Fruit fly (Drosophila melanogaster) whole organism, embryonic: Measurements from ENCODE around the gene Snx1.

Experiments used
- CG10654 ChIP-seq: fragments of 200-800 bp; sonication (Bioruptor generic); optimal IDR thresholded peaks from 2 replicates; lab custom pipeline; 2016; ENCODE audit warnings: missing biosample characterization, missing genetic modification characterization
- CG14014 ChIP-seq: fragments of 200-800 bp; sonication (Bioruptor generic); IDR thresholded peaks from 2 replicates; pipeline ENCODE4 v1.3.6; 2022; ENCODE audit warnings: missing biosample characterization, missing genetic modification characterization
- CG18262 ChIP-seq: fragments of 200-800 bp; optimal IDR thresholded peaks from 3 replicates; lab custom pipeline; 2019; ENCODE audit warnings: missing biosample characterization, mild to moderate bottlenecking, missing genetic modification characterization, moderate library complexity
- CG18619 ChIP-seq: fragments of 200-800 bp; sonication (Bioruptor generic); optimal IDR thresholded peaks from 3 replicates; lab custom pipeline; 2017; ENCODE audit warnings: missing biosample characterization, mild to moderate bottlenecking, missing genetic modification characterization
- CG2678 ChIP-seq: fragments of 200-800 bp; sonication (Bioruptor generic); optimal IDR thresholded peaks from 3 replicates; lab custom pipeline; 2019; ENCODE audit warnings: missing biosample characterization, mild to moderate bottlenecking, missing genetic modification characterization, moderate library complexity
- CG31365 ChIP-seq: fragments of 200-800 bp; sonication (Bioruptor generic); optimal IDR thresholded peaks from 2 replicates; lab custom pipeline; 2018; ENCODE audit warnings: missing biosample characterization, mild to moderate bottlenecking, missing genetic modification characterization
- CG32532 ChIP-seq: fragments of 200-800 bp; sonication (Bioruptor generic); IDR thresholded peaks from 2 replicates; pipeline ENCODE4 v1.3.6; 2022; ENCODE audit warnings: missing biosample characterization, missing genetic modification characterization
- CG43689 ChIP-seq: fragments of 200-800 bp; sonication (Bioruptor generic); IDR thresholded peaks from 2 replicates; pipeline ENCODE4 v1.3.6; 2022; ENCODE audit warnings: missing biosample characterization, missing genetic modification characterization
- CG4854 ChIP-seq: fragments of 200-800 bp; sonication (Bioruptor generic); optimal IDR thresholded peaks from 2 replicates; lab custom pipeline; 2016; ENCODE audit warnings: missing biosample characterization, missing genetic modification characterization, inconsistent platforms
- CG8290 ChIP-seq, 3 experiments: fragments of 200-800 bp; sonication (Bioruptor generic); optimal IDR thresholded peaks; 2 replicates each; lab custom pipeline; 2016 to 2019; ENCODE audit warnings: missing biosample characterization in 3 of 3, missing genetic modification characterization in 3 of 3, mild to moderate bottlenecking in 2 of 3, moderate library complexity in 1 of 3
- CG8924 ChIP-seq: fragments of 200-800 bp; optimal IDR thresholded peaks from 3 replicates; lab custom pipeline; 2019; ENCODE audit warnings: missing biosample characterization, mild to moderate bottlenecking, missing genetic modification characterization, moderate library complexity
- CG9437 ChIP-seq: fragments of 200-800 bp; sonication (Bioruptor generic); optimal IDR thresholded peaks from 2 replicates; lab custom pipeline; 2018; ENCODE audit warnings: missing biosample characterization, mild to moderate bottlenecking, missing genetic modification characterization
- CG9797 ChIP-seq: fragments of 200-800 bp; sonication (Bioruptor generic); optimal IDR thresholded peaks from 3 replicates; lab custom pipeline; 2018; ENCODE audit warnings: missing biosample characterization, mild to moderate bottlenecking, missing genetic modification characterization
- CHES-1-like ChIP-seq: fragments of 200-800 bp; sonication (Bioruptor generic); optimal IDR thresholded peaks from 2 replicates; lab custom pipeline; 2016; ENCODE audit warnings: missing biosample characterization, missing genetic modification characterization
- Chrac-16 ChIP-seq: fragments of 200-800 bp; sonication (Bioruptor generic); optimal IDR thresholded peaks from 3 replicates; lab custom pipeline; 2016; ENCODE audit warnings: missing biosample characterization, missing genetic modification characterization
- CoRest ChIP-seq: fragments of 200-800 bp; sonication (Bioruptor generic); optimal IDR thresholded peaks from 3 replicates; lab custom pipeline; 2018; ENCODE audit warnings: missing biosample characterization, mild to moderate bottlenecking, missing genetic modification characterization, moderate library complexity
- CrebB ChIP-seq: fragments of 200-800 bp; sonication (Bioruptor generic); optimal IDR thresholded peaks from 3 replicates; lab custom pipeline; 2018; ENCODE audit warnings: missing biosample characterization, mild to moderate bottlenecking, missing genetic modification characterization
- Dek ChIP-seq: fragments of 200-800 bp; sonication (Bioruptor generic); optimal IDR thresholded peaks from 3 replicates; lab custom pipeline; 2019; ENCODE audit warnings: missing biosample characterization, mild to moderate bottlenecking, missing genetic modification characterization, moderate library complexity
- Fer1 ChIP-seq: fragments of 200-800 bp; sonication (Bioruptor generic); optimal IDR thresholded peaks from 2 replicates; lab custom pipeline; 2017; ENCODE audit warnings: missing biosample characterization, mild to moderate bottlenecking, missing genetic modification characterization
- NC2β ChIP-seq: fragments of 200-800 bp; sonication (Bioruptor generic); optimal IDR thresholded peaks from 2 replicates; lab custom pipeline; 2016; ENCODE audit warnings: missing biosample characterization, missing genetic modification characterization
- NFAT ChIP-seq: fragments of 200-800 bp; sonication (Bioruptor generic); IDR thresholded peaks from 2 replicates; pipeline ENCODE4 v1.3.6; 2022; ENCODE audit warnings: missing biosample characterization, missing genetic modification characterization
- NfI ChIP-seq: fragments of 200-800 bp; sonication (Bioruptor generic); optimal IDR thresholded peaks from 3 replicates; lab custom pipeline; 2018; ENCODE audit warnings: missing biosample characterization, mild to moderate bottlenecking, missing genetic modification characterization, moderate library complexity
- Poxn ChIP-seq: fragments of 200-800 bp; sonication (Bioruptor generic); IDR thresholded peaks from 2 replicates; pipeline ENCODE4 v1.3.6; 2022; ENCODE audit warnings: missing biosample characterization, missing genetic modification characterization
- Ptx1 ChIP-seq: fragments of 200-800 bp; sonication (Bioruptor generic); IDR thresholded peaks from 2 replicates; pipeline ENCODE4 v1.3.6; 2022; ENCODE audit warnings: missing biosample characterization, missing genetic modification characterization
- Sry-β ChIP-seq: fragments of 200-800 bp; sonication (Bioruptor generic); optimal IDR thresholded peaks from 2 replicates; lab custom pipeline; 2018; ENCODE audit warnings: missing biosample characterization, mild to moderate bottlenecking, missing genetic modification characterization, moderate library complexity
- Taf1 ChIP-seq: fragments of 200-800 bp; sonication (Bioruptor generic); IDR thresholded peaks from 2 replicates; pipeline ENCODE4 v1.3.6; 2022; ENCODE audit warnings: missing biosample characterization, missing genetic modification characterization
- caup ChIP-seq: fragments of 200-800 bp; sonication (Bioruptor generic); optimal IDR thresholded peaks from 3 replicates; lab custom pipeline; 2017; ENCODE audit warnings: missing biosample characterization, mild to moderate bottlenecking, missing genetic modification characterization, moderate library complexity; ENCODE audit not compliant: severe bottlenecking
- croc ChIP-seq: fragments of 200-800 bp; sonication (Bioruptor generic); conservative IDR thresholded peaks from 3 replicates; pipeline ENCODE4 v1.3.6; 2022; ENCODE audit warnings: missing biosample characterization, missing genetic modification characterization
- crol ChIP-seq: fragments of 200-800 bp; sonication (Bioruptor generic); IDR thresholded peaks from 2 replicates; pipeline ENCODE4 v1.3.6; 2022; ENCODE audit warnings: missing biosample characterization, missing genetic modification characterization
- dati ChIP-seq: fragments of 200-800 bp; sonication (Bioruptor generic); IDR thresholded peaks from 2 replicates; pipeline ENCODE4 v1.3.6; 2022; ENCODE audit warnings: missing biosample characterization, missing genetic modification characterization
- disco-r ChIP-seq: fragments of 200-800 bp; sonication (Bioruptor generic); optimal IDR thresholded peaks from 2 replicates; lab custom pipeline; 2016; ENCODE audit warnings: missing biosample characterization, missing genetic modification characterization
- dmrt99B ChIP-seq: fragments of 200-800 bp; sonication (Bioruptor generic); optimal IDR thresholded peaks from 2 replicates; lab custom pipeline; 2018; ENCODE audit warnings: missing biosample characterization, mild to moderate bottlenecking, missing genetic modification characterization, moderate library complexity
- ewg ChIP-seq: fragments of 200-800 bp; sonication (Bioruptor generic); optimal IDR thresholded peaks from 3 replicates; lab custom pipeline; 2017; ENCODE audit warnings: mild to moderate bottlenecking, missing biosample characterization, missing genetic modification reagents, missing genetic modification characterization
- fd96Cb ChIP-seq: fragments of 200-800 bp; sonication (Bioruptor generic); optimal IDR thresholded peaks from 2 replicates; lab custom pipeline; 2018; ENCODE audit warnings: missing biosample characterization, mild to moderate bottlenecking, missing genetic modification characterization, moderate library complexity
- gce ChIP-seq: fragments of 200-800 bp; sonication (Bioruptor generic); IDR thresholded peaks from 3 replicates; pipeline ENCODE4 v1.3.6; 2022; ENCODE audit warnings: missing biosample characterization, missing genetic modification characterization
- grau ChIP-seq: fragments of 200-800 bp; optimal IDR thresholded peaks from 3 replicates; lab custom pipeline; 2019; ENCODE audit warnings: missing biosample characterization, mild to moderate bottlenecking, missing genetic modification characterization, moderate library complexity
- gsb ChIP-seq: fragments of 200-800 bp; sonication (Bioruptor generic); IDR thresholded peaks from 2 replicates; pipeline ENCODE4 v1.3.6; 2022; ENCODE audit warnings: missing biosample characterization, missing genetic modification characterization
- lola ChIP-seq, 3 experiments: fragments of >200 bp in 2 of 3; fragments of 200-800 bp in 1 of 3; sonication (Bioruptor generic) in 1 of 3; optimal IDR thresholded peaks; 2 replicates each; lab custom pipeline; 2017 to 2019; ENCODE audit warnings: missing biosample characterization in 3 of 3, missing genetic modification characterization in 3 of 3, mild to moderate bottlenecking in 1 of 3, moderate library complexity in 1 of 3
- mam ChIP-seq: fragments of 200-800 bp; sonication (Bioruptor generic); optimal IDR thresholded peaks from 3 replicates; lab custom pipeline; 2016; ENCODE audit warnings: missing biosample characterization, missing genetic modification characterization
- nmo ChIP-seq: fragments of 200-800 bp; sonication (Bioruptor generic); optimal IDR thresholded peaks from 2 replicates; lab custom pipeline; 2018; ENCODE audit warnings: missing biosample characterization, mild to moderate bottlenecking, missing genetic modification characterization, moderate library complexity
- onecut ChIP-seq: fragments of 200-800 bp; sonication (Bioruptor generic); IDR thresholded peaks from 2 replicates; pipeline ENCODE4 v1.3.6; 2022; ENCODE audit warnings: missing biosample characterization, missing genetic modification characterization
- ranshi ChIP-seq: fragments of 200-800 bp; sonication (Bioruptor generic); IDR thresholded peaks from 2 replicates; pipeline ENCODE4 v1.3.6; 2022; ENCODE audit warnings: missing biosample characterization, missing genetic modification characterization
- salm ChIP-seq: fragments of 200-800 bp; sonication (Bioruptor generic); optimal IDR thresholded peaks from 2 replicates; lab custom pipeline; 2018; ENCODE audit warnings: missing biosample characterization, mild to moderate bottlenecking, missing genetic modification characterization
- sc ChIP-seq, 3 experiments: fragments of >200 bp in 2 of 3; fragments of 200-800 bp in 1 of 3; sonication (Bioruptor generic) in 1 of 3; optimal IDR thresholded peaks; 2 replicates in 2 of 3; 3 replicates in 1 of 3; lab custom pipeline; 2017; ENCODE audit warnings: mild to moderate bottlenecking in 1 of 3, missing biosample characterization in 1 of 3, missing genetic modification characterization in 1 of 3, missing genetic modification reagents in 1 of 3
- scrt ChIP-seq: fragments of 200-800 bp; sonication (Bioruptor generic); optimal IDR thresholded peaks from 2 replicates; lab custom pipeline; 2018; ENCODE audit warnings: missing biosample characterization, mild to moderate bottlenecking, missing genetic modification characterization, moderate library complexity
- sima ChIP-seq: fragments of 200-800 bp; sonication (Bioruptor generic); optimal IDR thresholded peaks from 2 replicates; lab custom pipeline; 2016; ENCODE audit warnings: missing biosample characterization, missing genetic modification characterization
- trh ChIP-seq: fragments of 200-800 bp; sonication (Bioruptor generic); optimal IDR thresholded peaks from 2 replicates; lab custom pipeline; 2016; ENCODE audit warnings: missing biosample characterization, missing genetic modification characterization
- vvl ChIP-seq: fragments of 200-800 bp; sonication (Bioruptor generic); IDR thresholded peaks from 2 replicates; pipeline ENCODE4 v1.3.6; 2022; ENCODE audit warnings: missing biosample characterization, missing genetic modification characterization
- zfh1 ChIP-seq: fragments of 200-800 bp; sonication (Bioruptor generic); IDR thresholded peaks from 3 replicates; pipeline ENCODE4 v1.3.6; 2022; ENCODE audit warnings: missing biosample characterization, missing genetic modification characterization

Snx1 gene

DNA sequence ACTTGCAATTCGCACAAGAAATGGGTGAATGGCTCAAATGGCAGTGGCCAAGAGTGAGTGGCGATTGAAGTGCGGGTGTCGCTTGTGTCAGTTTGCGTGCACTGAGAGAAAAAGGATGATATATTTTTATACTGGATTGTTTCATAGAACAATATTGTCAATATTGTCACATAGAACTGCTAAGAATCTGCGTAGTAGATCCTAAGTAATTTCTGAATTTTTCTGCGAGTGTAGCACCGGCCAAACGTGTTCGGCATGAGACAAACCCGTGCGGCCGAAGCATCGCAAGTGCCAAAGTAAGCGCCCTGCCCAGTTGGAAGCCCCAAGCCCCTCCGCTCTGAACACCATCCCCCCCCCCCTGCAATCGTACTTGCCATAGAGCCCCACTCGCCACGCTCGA is 9.2 kb upstream of the Snx1 start (continued):
- TF ChIP-seq lola (GFP tag; optimal IDR thresholded peaks at IDR 0.05; lab: Kevin White, UChicago) = no peak
- peak; percentile 51 for TF ChIP-seq ewg (GFP tag; lab: Kevin White, UChicago)
- peak; percentile 33 for TF ChIP-seq nmo (GFP tag; lab: Kevin White, UChicago)
- TF ChIP-seq CG31365 (tag; lab: Kevin White, UChicago) = peak; percentile 28
- peak; percentile 64; the same call in 1 of the 2 replicates for TF ChIP-seq crol (GFP tag; lab: Robert Waterston, UW)
- TF ChIP-seq grau (tag; lab: Kevin White, UChicago) = peak; percentile 37
- peak; percentile 55 for TF ChIP-seq CG8924 (tag; lab: Kevin White, UChicago)
- peak; percentile 59; the same call in 1 of the 3 replicates for TF ChIP-seq gce (GFP tag; lab: Robert Waterston, UW)
- TF ChIP-seq CG43689 (GFP tag; lab: Robert Waterston, UW) = peak; percentile 34; the same call in 1 of the 2 replicates
- peak; percentile 27 for TF ChIP-seq caup (GFP tag; lab: Kevin White, UChicago)
- TF ChIP-seq zfh1 = peak; percentile 71
- TF ChIP-seq CG9437 (GFP tag; lab: Kevin White, UChicago) = peak; percentile 21
- peak; percentile 30 for TF ChIP-seq Dek
- TF ChIP-seq CG32532 (GFP tag; lab: Robert Waterston, UW) = peak; percentile 71
- peak; percentile 40 for TF ChIP-seq NC2β (GFP tag; lab: Kevin White, UChicago)
- no peak for TF ChIP-seq CG8290 (GFP tag; optimal IDR thresholded peaks at IDR 0.05; lab: Kevin White, UChicago)
- TF ChIP-seq CG8290 (tag; optimal IDR thresholded peaks at IDR 0.05; lab: Kevin White, UChicago) = peak in 1 of 2 experiments; percentile 38
- peak; percentile 73 for TF ChIP-seq Fer1 (GFP tag; lab: Kevin White, UChicago)
- TF ChIP-seq NFAT (GFP tag; lab: Robert Waterston, UW) = peak; percentile 48; the same call in 1 of the 2 replicates
- peak; percentile 25 for TF ChIP-seq salm (tag; lab: Kevin White, UChicago)
- TF ChIP-seq CG2678 = peak; percentile 74
- peak; percentile 33 for TF ChIP-seq scrt (GFP tag; lab: Kevin White, UChicago)
- peak; percentile 59 for TF ChIP-seq Chrac-16 (GFP tag; lab: Kevin White, UChicago)
- TF ChIP-seq croc (GFP tag; lab: Robert Waterston, UW) = peak; percentile 46; the same call in 2 of the 3 replicates
- TF ChIP-seq CG9797 (GFP tag; lab: Kevin White, UChicago) = no peak
- peak; percentile 8 for TF ChIP-seq CG18619 (GFP tag; lab: Kevin White, UChicago)
- TF ChIP-seq trh (GFP tag; lab: Kevin White, UChicago) = peak; percentile 5
- TF ChIP-seq CG14014 (GFP tag; lab: Robert Waterston, UW) = peak; percentile 68
- TF ChIP-seq CG10654 = peak; percentile 56
- TF ChIP-seq Taf1 = peak; percentile 19; the same call in 1 of the 2 replicates
- peak; percentile 38 for TF ChIP-seq disco-r (GFP tag; lab: Kevin White, UChicago)
- peak; percentile 85 for TF ChIP-seq dmrt99B (tag; lab: Kevin White, UChicago)
- peak; percentile 84 for TF ChIP-seq vvl (GFP tag; lab: Robert Waterston, UW)
- TF ChIP-seq sima (GFP tag; lab: Kevin White, UChicago) = no peak
- peak; percentile 34; the same call in 1 of the 2 replicates for TF ChIP-seq gsb (GFP tag; lab: Robert Waterston, UW)
- TF ChIP-seq CHES-1-like = peak; percentile 46
- TF ChIP-seq fd96Cb (tag; lab: Kevin White, UChicago) = peak; percentile 70
- TF ChIP-seq Sry-β (GFP tag; lab: Kevin White, UChicago) = no peak
- peak; percentile 56; the same call in 1 of the 2 replicates for TF ChIP-seq dati
- no peak for TF ChIP-seq CG4854 (GFP tag; lab: Kevin White, UChicago)
- peak; percentile 31 for TF ChIP-seq CoRest (tag; lab: Kevin White, UChicago)
- TF ChIP-seq onecut (GFP tag; lab: Robert Waterston, UW) = peak; percentile 37; the same call in 1 of the 2 replicates
- peak; percentile 29 for TF ChIP-seq NfI (GFP tag; lab: Kevin White, UChicago)
- TF ChIP-seq Poxn (GFP tag; lab: Robert Waterston, UW) = no peak
- TF ChIP-seq CG18262 (tag; lab: Kevin White, UChicago) = peak; percentile 65
- peak; percentile 56 for TF ChIP-seq ranshi (GFP tag; lab: Robert Waterston, UW)
- no peak for TF ChIP-seq sc (optimal IDR thresholded peaks at IDR 0.05; lab: Kevin White, UChicago)
- TF ChIP-seq sc (GFP tag; optimal IDR thresholded peaks at IDR 0.05; lab: Kevin White, UChicago) = peak; percentile 52
- peak; percentile 27 for TF ChIP-seq mam
- peak; percentile 82 for TF ChIP-seq Ptx1 (GFP tag; lab: Robert Waterston, UW)
- TF ChIP-seq CrebB (tag; lab: Kevin White, UChicago) = peak; percentile 45
